Worm (Caenorhabditis elegans): ENCODE measurements around the gene Y73B6BL.37.

DNA sequence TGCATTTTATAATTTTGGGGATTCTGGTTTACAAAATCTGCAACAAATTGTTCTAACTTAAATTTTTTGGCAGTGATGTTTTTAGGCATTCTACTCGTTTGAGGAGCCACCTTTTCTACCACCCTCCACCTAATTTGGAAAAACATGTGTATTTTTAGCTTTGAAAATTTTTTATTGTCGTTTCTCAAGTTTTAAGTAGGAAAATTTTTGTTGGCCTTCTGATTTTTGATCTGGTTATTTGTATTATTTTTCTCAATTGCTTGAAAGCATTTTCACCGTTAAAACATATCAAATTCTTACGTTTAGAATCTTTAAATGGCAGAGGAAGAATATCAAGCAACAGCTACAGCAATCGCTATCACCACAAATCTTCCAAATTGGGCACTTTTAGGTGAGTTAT, 30.7 kb downstream of the Y73B6BL.37 start, which contains the start of gene C01G5.7:
- TF ChIP-seq nfya-1 (tag; optimal IDR thresholded peaks at IDR 0.05; ENCODE audit: insufficient read depth) (no peak), unc-39 (tag; optimal IDR thresholded peaks at IDR 0.05) (no peak), nhr-25 (tag; optimal IDR thresholded peaks at IDR 0.05) (no peak), nhr-237 (tag; optimal IDR thresholded peaks at IDR 0.05) (no peak), snpc-4 (tag; optimal IDR thresholded peaks at IDR 0.05) (no peak), nhr-11 (tag; optimal IDR thresholded peaks at IDR 0.05) (no peak)
